Worm (Caenorhabditis elegans): ENCODE results near the gene lin-5.

The lin-5 gene

DNA sequence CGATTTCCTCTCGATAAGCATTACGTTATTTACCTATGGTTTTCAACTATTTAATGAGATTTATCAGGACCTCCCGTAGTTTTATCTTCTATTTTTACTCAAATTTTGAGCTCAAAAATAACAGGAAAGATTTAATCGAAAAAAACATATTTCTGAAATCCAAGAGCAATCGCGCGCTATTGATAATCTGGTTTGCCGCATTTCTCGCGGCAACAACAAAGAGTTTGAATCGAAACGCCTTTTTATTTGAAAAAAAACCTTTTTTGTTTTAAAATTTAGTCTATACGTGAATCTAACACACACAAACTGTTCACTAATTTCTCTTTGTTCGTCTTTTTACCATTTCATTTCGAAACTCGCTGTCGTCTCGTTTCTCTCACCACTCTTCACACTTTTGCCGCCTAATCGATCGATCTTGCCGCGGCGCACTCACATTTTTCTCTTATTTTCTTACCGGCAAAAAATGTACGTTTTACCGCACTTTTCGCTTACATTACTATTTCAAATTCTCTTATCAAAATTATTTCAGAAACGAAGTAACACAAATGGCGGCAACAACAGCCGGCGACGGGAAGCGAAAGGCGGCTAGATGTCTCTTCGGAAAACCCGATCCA is 44.1 kb upstream of the lin-5 start, which contains the start of gene cki-2 (continued):
- no peak for TF ChIP-seq ekl-4 (GFP tag; IDR thresholded peaks at IDR 0.05)
- TF ChIP-seq xnd-1 (tag; optimal IDR thresholded peaks at IDR 0.05), result peak; percentile 63
- no peak for TF ChIP-seq nhr-27 (tag; optimal IDR thresholded peaks at IDR 0.05)
- TF ChIP-seq lin-26 (GFP tag; IDR thresholded peaks at IDR 0.05), result no peak
- no peak for TF ChIP-seq ztf-18 (tag; optimal IDR thresholded peaks at IDR 0.05)
- no peak for TF ChIP-seq nhr-120 (GFP tag; IDR thresholded peaks at IDR 0.05)
- no peak for TF ChIP-seq snpc-1.3 (tag; optimal IDR thresholded peaks at IDR 0.05; ENCODE audit: insufficient read depth)
- no peak for TF ChIP-seq attf-6 (GFP tag; IDR thresholded peaks at IDR 0.05)
- no peak for TF ChIP-seq ccch-3 (GFP tag; optimal IDR thresholded peaks at IDR 0.05)
- peak; percentile 69 for TF ChIP-seq madf-8 (GFP tag; conservative IDR thresholded peaks at IDR 0.05)
- no peak for TF ChIP-seq hmg-20 (GFP tag; IDR thresholded peaks at IDR 0.05)
- no peak for TF ChIP-seq lsy-27 (tag; optimal IDR thresholded peaks at IDR 0.05; ENCODE audit: borderline replicate concordance, insufficient read depth)
- TF ChIP-seq dpff-1 (tag; optimal IDR thresholded peaks at IDR 0.05), result no peak
- TF ChIP-seq ceh-79 (tag; optimal IDR thresholded peaks at IDR 0.05), result no peak
- peak; percentile 33 for TF ChIP-seq F33H1.4 (GFP tag; IDR thresholded peaks at IDR 0.05)
- TF ChIP-seq efl-1 (GFP tag; optimal IDR thresholded peaks at IDR 0.05), result peak; percentile 87
- no peak for TF ChIP-seq attf-3 (GFP tag; conservative IDR thresholded peaks at IDR 0.05)
- TF ChIP-seq sdz-38 (tag; optimal IDR thresholded peaks at IDR 0.05), result no peak
- TF ChIP-seq mcd-1 (GFP tag; IDR thresholded peaks at IDR 0.05), result no peak
- TF ChIP-seq lsl-1 (GFP tag; optimal IDR thresholded peaks at IDR 0.05), result peak; percentile 48
- no peak for TF ChIP-seq rpc-1 (optimal IDR thresholded peaks at IDR 0.05)
- TF ChIP-seq rpc-1 (tag; optimal IDR thresholded peaks at IDR 0.05), result no peak
- TF ChIP-seq pbrm-1 (GFP tag; IDR thresholded peaks at IDR 0.05), result no peak
- peak; percentile 42; the same call in 1 of the 2 replicates for TF ChIP-seq ceh-91 (GFP tag; IDR thresholded peaks at IDR 0.05)
- no peak for TF ChIP-seq rec-8 (tag; optimal IDR thresholded peaks at IDR 0.05)
- no peak for TF ChIP-seq F57A8.1 (GFP tag; optimal IDR thresholded peaks at IDR 0.05)
- TF ChIP-seq lin-54 (GFP tag; optimal IDR thresholded peaks at IDR 0.05), result peak; percentile 32
- TF ChIP-seq Y56A3A.18 (GFP tag; IDR thresholded peaks at IDR 0.05), result no peak
- TF ChIP-seq madf-6 (GFP tag; IDR thresholded peaks at IDR 0.05), result peak; percentile 90
- no peak for TF ChIP-seq ztf-22 (GFP tag; optimal IDR thresholded peaks at IDR 0.05)
- TF ChIP-seq bed-1 (GFP tag; IDR thresholded peaks at IDR 0.05), result no peak
- no peak for TF ChIP-seq ZK185.1 (tag; optimal IDR thresholded peaks at IDR 0.05; ENCODE audit: poor library complexity, severe bottlenecking)
- no peak for TF ChIP-seq lir-1 (GFP tag; conservative IDR thresholded peaks at IDR 0.05)
- TF ChIP-seq B0019.2 (GFP tag; conservative IDR thresholded peaks at IDR 0.05), result no peak
- TF ChIP-seq bed-2 (GFP tag; IDR thresholded peaks at IDR 0.05), result no peak
- TF ChIP-seq mes-4 (tag; optimal IDR thresholded peaks at IDR 0.05), result no peak
- TF ChIP-seq tlf-1 (GFP tag; optimal IDR thresholded peaks at IDR 0.05), result no peak

DNA sequence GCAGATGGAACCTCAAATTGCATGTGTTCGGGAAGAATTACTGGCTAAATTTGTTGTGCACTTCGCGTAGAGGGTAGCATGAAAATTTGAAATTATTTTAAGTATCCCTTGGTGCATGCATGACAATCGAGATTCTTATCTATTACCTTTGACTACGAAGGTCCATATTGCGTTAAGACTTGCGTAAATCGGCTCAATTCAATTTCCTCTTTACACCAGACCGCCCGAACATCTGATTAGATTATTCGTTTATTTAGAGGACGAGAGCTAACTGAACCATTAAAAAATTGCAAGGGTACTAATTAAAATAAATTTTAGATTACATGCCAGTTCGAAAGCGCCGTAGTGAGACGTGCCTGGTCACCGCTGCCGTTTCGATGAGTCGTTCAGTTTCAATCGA is 42.8 kb upstream of the lin-5 start:
- TF ChIP-seq hsf-1 (GFP tag; IDR thresholded peaks at IDR 0.05), result 0 out of 2 replicates have a peak, but pooled peaks have one; percentile 7
- TF ChIP-seq mxl-1 (tag; optimal IDR thresholded peaks at IDR 0.05), result no peak
